Fruit fly (Drosophila melanogaster) whole organism, prepupa: ENCODE measurements around the gene Sarm.
A peak's percentile ranks its signal among the peaks of the same experiment; 100 is the strongest.

Experiments
- CG11902 ChIP-seq: fragments of 200-800 bp; sonication (Bioruptor generic); optimal IDR thresholded peaks from 3 replicates; lab custom pipeline; 2016; ENCODE audit warnings: missing biosample characterization, missing genetic modification characterization
- CG15336 ChIP-seq: fragments of 200-800 bp; sonication (Bioruptor generic); IDR thresholded peaks from 2 replicates; pipeline ENCODE4 v1.3.6; 2022; ENCODE audit warnings: missing biosample characterization, missing genetic modification characterization
- CG16779 ChIP-seq: fragments of 200-800 bp; sonication (Bioruptor generic); optimal IDR thresholded peaks from 3 replicates; lab custom pipeline; 2017; ENCODE audit warnings: missing biosample characterization, mild to moderate bottlenecking, missing genetic modification characterization
- CG32006 ChIP-seq: fragments of 200-800 bp; sonication (Bioruptor generic); optimal IDR thresholded peaks from 3 replicates; lab custom pipeline; 2017; ENCODE audit warnings: missing biosample characterization, mild to moderate bottlenecking, missing genetic modification characterization
- CG7368 ChIP-seq: fragments of 200-800 bp; sonication (Bioruptor generic); optimal IDR thresholded peaks from 3 replicates; lab custom pipeline; 2016; ENCODE audit warnings: missing biosample characterization, missing genetic modification characterization
- CG8119 ChIP-seq: fragments of 200-800 bp; sonication (Bioruptor generic); IDR thresholded peaks from 3 replicates; pipeline ENCODE4 v1.3.6; 2022; ENCODE audit warnings: missing biosample characterization, missing genetic modification characterization
- eg ChIP-seq: fragments of 200-800 bp; sonication (Bioruptor generic); IDR thresholded peaks from 3 replicates; pipeline ENCODE4 v1.3.6; 2022; ENCODE audit warnings: missing biosample characterization, missing genetic modification characterization
- esn ChIP-seq: fragments of 200-800 bp; sonication (Bioruptor generic); optimal IDR thresholded peaks from 2 replicates; lab custom pipeline; 2016; ENCODE audit warnings: missing biosample characterization, mild to moderate bottlenecking, missing genetic modification characterization, moderate library complexity
- pdm3 ChIP-seq: fragments of 200-800 bp; sonication (Bioruptor generic); optimal IDR thresholded peaks from 3 replicates; lab custom pipeline; 2016; ENCODE audit warnings: missing biosample characterization, missing genetic modification characterization

DNA sequence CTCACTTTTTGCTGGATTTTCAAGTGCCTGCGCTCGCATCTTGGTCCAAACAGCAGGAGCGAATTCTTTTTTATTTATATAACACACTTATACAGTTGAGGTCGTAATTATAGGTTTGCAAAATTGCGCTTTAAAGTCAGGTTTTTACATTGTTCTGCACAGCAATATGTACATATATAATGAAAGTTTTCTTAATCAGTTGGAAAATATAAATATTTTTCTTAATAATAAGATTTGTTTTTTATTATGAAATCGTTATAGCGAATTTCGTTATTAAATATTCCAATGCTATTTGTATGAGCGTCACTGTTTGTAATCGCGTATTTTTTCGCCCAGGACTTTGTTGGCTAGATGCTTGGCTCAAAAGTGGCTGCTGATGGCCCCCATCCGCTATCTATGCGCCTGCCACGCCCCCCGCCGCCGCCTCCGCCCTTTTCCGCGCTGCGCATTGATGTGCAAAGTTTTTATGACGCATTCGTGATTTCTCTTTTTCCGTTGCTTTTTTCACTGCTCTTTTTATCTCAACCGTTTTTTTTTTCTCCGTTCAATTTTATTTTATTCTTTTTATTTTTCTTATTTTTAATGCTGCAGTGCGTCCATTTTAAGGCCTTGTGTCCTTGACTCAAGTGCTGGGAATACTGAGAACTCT is 35.9 kb upstream of the Sarm start:
- TF ChIP-seq CG15336 (GFP tag; lab: Robert Waterston, UW) (peak; percentile 69), CG16779 (peak; percentile 21), CG8119 (GFP tag; lab: Robert Waterston, UW) (peak; percentile 74), CG7368 (GFP tag; lab: Kevin White, UChicago) (peak; percentile 19), CG11902 (peak; percentile 44), pdm3 (GFP tag; lab: Kevin White, UChicago) (peak; percentile 53), esn (GFP tag; lab: Kevin White, UChicago) (peak; percentile 76), CG32006 (GFP tag; lab: Kevin White, UChicago) (peak; percentile 65), eg (GFP tag; lab: Robert Waterston, UW) (peak; percentile 42)
